Worm (Caenorhabditis elegans): Measurements from ENCODE around the gene ppk-2.
"Not testable (repeated sequence)": the region's sequence is repeated elsewhere in the genome, so short reads cannot be mapped to it uniquely, and the experiment has no call there.

DNA sequence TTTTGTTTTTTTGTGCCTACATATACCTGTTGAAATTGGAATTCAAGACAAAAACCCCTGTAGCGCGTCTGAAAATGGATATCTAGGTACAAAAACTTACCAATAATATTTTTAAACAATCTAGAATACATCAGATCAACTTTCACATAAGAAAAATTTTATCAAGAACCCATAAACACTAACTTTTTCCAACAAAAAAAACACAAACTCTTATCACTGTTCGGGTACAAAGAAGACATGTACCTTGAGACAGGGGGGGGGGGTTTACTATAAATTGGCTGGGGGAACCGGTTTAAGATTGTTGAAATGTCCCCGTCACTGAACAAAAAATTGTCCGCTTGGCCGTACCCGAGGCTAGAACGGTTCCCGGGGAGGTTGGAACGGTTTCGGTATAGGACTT is 19.6 kb upstream of the ppk-2 start, which contains the start of gene cpt-3:
- not testable (repeated sequence) for TF ChIP-seq snpc-4, elt-2, egl-13, egl-27 (tag; optimal IDR thresholded peaks at IDR 0.05)

All from whole organism, L1 larva.